Fruit fly (Drosophila melanogaster) whole organism: ENCODE results near the gene tw.

Experiments used
- CG8478 ChIP-seq: fragments of >200 bp; optimal IDR thresholded peaks from 2 replicates; lab custom pipeline; 2018; ENCODE audit warnings: inconsistent platforms
- EcR ChIP-seq, 2 experiments: fragments of >200 bp; optimal IDR thresholded peaks; 2 replicates each; lab custom pipeline; 2017; ENCODE audit warnings: missing biosample characterization in 2 of 2, missing genetic modification characterization in 2 of 2, missing genetic modification reagents in 2 of 2
- pan ChIP-seq: fragments of >200 bp; optimal IDR thresholded peaks from 2 replicates; lab custom pipeline; 2017

dm6 chrX:766094-766493 is 18.5 kb upstream of the tw start:
- TF ChIP-seq CG8478 (lab: Kevin White, UChicago) (no peak), pan (no peak), EcR (GFP tag; optimal IDR thresholded peaks at IDR 0.05; lab: Kevin White, UChicago) (no peak)
